Fruit fly (Drosophila melanogaster) whole organism, adult: ENCODE results near the gene mtg.

ENCODE experiments used
- CG12768 ChIP-seq: fragments of 200-800 bp; sonication (Bioruptor generic); optimal IDR thresholded peaks from 2 replicates; lab custom pipeline; 2017; ENCODE audit warnings: missing biosample characterization, missing genetic modification characterization, mild to moderate bottlenecking, moderate library complexity, missing genetic modification reagents
- CG14711 ChIP-seq: fragments of 200-800 bp; sonication (Bioruptor generic); optimal IDR thresholded peaks from 2 replicates; lab custom pipeline; 2018; ENCODE audit warnings: missing biosample characterization, mild to moderate bottlenecking, missing genetic modification characterization, moderate library complexity
- CG7045 ChIP-seq: fragments of 200-800 bp; sonication (Bioruptor generic); optimal IDR thresholded peaks from 2 replicates; lab custom pipeline; 2017; ENCODE audit warnings: missing biosample characterization, mild to moderate bottlenecking, missing genetic modification characterization
- CG7101 ChIP-seq: fragments of 200-800 bp; sonication (Bioruptor generic); optimal IDR thresholded peaks from 2 replicates; lab custom pipeline; 2018; ENCODE audit warnings: missing biosample characterization, mild to moderate bottlenecking, missing genetic modification characterization, moderate library complexity
- bab1 ChIP-seq: fragments of 200-800 bp; sonication (Bioruptor generic); optimal IDR thresholded peaks from 3 replicates; lab custom pipeline; 2019; ENCODE audit warnings: missing biosample characterization, mild to moderate bottlenecking, missing genetic modification characterization, moderate library complexity

dm6 chr3R:8264302-8265080, 14.2 kb downstream of the mtg start, which contains the start of the genes RPA1 and Mcm2:
- TF ChIP-seq CG12768 (GFP tag; lab: Kevin White, UChicago) (peak; percentile 86), CG7101 (tag; lab: Kevin White, UChicago) (peak; percentile 77), CG7045 (GFP tag; lab: Kevin White, UChicago) (peak; percentile 70), bab1 (GFP tag; lab: Kevin White, UChicago) (peak; percentile 51), CG14711 (peak; percentile 66)
